Worm (Caenorhabditis elegans) whole organism, young adult: ENCODE measurements around the gene lido-10.

ENCODE experiments used
- C17E4.6 ChIP-seq: fragments of 200-800 bp; sonication (Bioruptor generic); IDR thresholded peaks from 2 replicates; pipeline ENCODE4 v1.3.6; 2022; ENCODE audit warnings: missing genetic modification reagents, missing genetic modification characterization, missing compliant biosample characterization
- atf-7 ChIP-seq: sonication (generic microtip); optimal IDR thresholded peaks from 2 replicates; lab custom pipeline; 2017; ENCODE audit warnings: mild to moderate bottlenecking, missing genetic modification characterization, missing compliant biosample characterization
- attf-6 ChIP-seq: fragments of 200-800 bp; sonication (Bioruptor generic); IDR thresholded peaks from 2 replicates; pipeline ENCODE4 v1.3.6; 2022; ENCODE audit warnings: missing genetic modification reagents, missing genetic modification characterization, missing compliant biosample characterization
- chd-7 ChIP-seq: sonication (generic microtip); optimal IDR thresholded peaks from 2 replicates; lab custom pipeline; 2016; ENCODE audit warnings: mild to moderate bottlenecking, missing genetic modification characterization, moderate library complexity, missing compliant biosample characterization
- dpl-1 ChIP-seq: fragments of 150-350 bp; optimal IDR thresholded peaks from 2 replicates; lab custom pipeline; 2014; ENCODE audit warnings: missing biosample characterization, missing genetic modification reagents, missing genetic modification characterization
- egrh-3 ChIP-seq: fragments of 200-800 bp; sonication (Bioruptor generic); IDR thresholded peaks from 2 replicates; pipeline ENCODE4 v1.3.6; 2022; ENCODE audit warnings: missing genetic modification reagents, missing genetic modification characterization, missing compliant biosample characterization
- gei-17 ChIP-seq: fragments of 200-800 bp; sonication (Bioruptor generic); optimal IDR thresholded peaks from 2 replicates; lab custom pipeline; 2018; ENCODE audit warnings: mild to moderate bottlenecking, missing genetic modification characterization, missing compliant biosample characterization
- him-1 ChIP-seq: sonication (generic microtip); optimal IDR thresholded peaks from 2 replicates; lab custom pipeline; 2016; ENCODE audit warnings: missing genotype, missing genetic modification reagents, missing genetic modification characterization, missing compliant biosample characterization
- nhr-90 ChIP-seq: sonication (generic microtip); optimal IDR thresholded peaks from 2 replicates; lab custom pipeline; 2016; ENCODE audit warnings: missing genotype, mild to moderate bottlenecking, missing genetic modification characterization, missing compliant biosample characterization
- pha-4 ChIP-seq: fragments of 150-350 bp; sonication (generic microtip); optimal IDR thresholded peaks from 2 replicates; lab custom pipeline; 2014; ENCODE audit warnings: missing biosample characterization, missing genetic modification reagents, missing genetic modification characterization
- snpc-4 ChIP-seq, 5 experiments: fragments of 150-350 bp in 1 of 5; sonication (generic microtip) in 4 of 5; optimal IDR thresholded peaks; 2 replicates each; lab custom pipeline; 2014 to 2018; ENCODE audit warnings: missing genetic modification characterization in 5 of 5, missing biosample characterization in 3 of 5, antibody characterized with exemption in 2 of 5, mild to moderate bottlenecking in 2 of 5, missing compliant biosample characterization in 2 of 5, missing genotype in 2 of 5, moderate library complexity in 2 of 5, missing genetic modification reagents in 1 of 5
- unc-130 ChIP-seq: sonication (generic microtip); optimal IDR thresholded peaks from 2 replicates; lab custom pipeline; 2016; ENCODE audit warnings: missing genetic modification reagents, missing genetic modification characterization, missing compliant biosample characterization

- TF ChIP-seq unc-130 (GFP tag; lab: Kevin White, UChicago), result no peak
- no peak for TF ChIP-seq chd-7 (tag; lab: Kevin White, UChicago)
- no peak for TF ChIP-seq snpc-4 (GFP tag; optimal IDR thresholded peaks at IDR 0.05; lab: Kevin White, UChicago)
- TF ChIP-seq snpc-4 (tag; optimal IDR thresholded peaks at IDR 0.05; lab: Kevin White, UChicago), result no peak
- no peak for TF ChIP-seq him-1
- TF ChIP-seq dpl-1, result no peak
- TF ChIP-seq pha-4 (tag; lab: Kevin White, UChicago), result no peak
- no peak for TF ChIP-seq C17E4.6
- TF ChIP-seq gei-17 (GFP tag; lab: Kevin White, UChicago), result no peak
- no peak for TF ChIP-seq nhr-90 (tag; lab: Kevin White, UChicago)
- no peak for TF ChIP-seq atf-7 (tag; lab: Kevin White, UChicago)
- no peak for TF ChIP-seq egrh-3
- no peak for TF ChIP-seq attf-6 (GFP tag; lab: Robert Waterston, UW)
Measured at ce11 chrII:3014196-3014849, 12.0 kb downstream of the lido-10 start, which contains the start of gene C41H7.2.
